Fruit fly (Drosophila melanogaster) whole organism, embryonic: ENCODE results near the gene Acp29AB.

ENCODE experiments used
- Adf1 ChIP-seq: fragments of 200-800 bp; sonication (Bioruptor generic); IDR thresholded peaks from 2 replicates; pipeline ENCODE4 v1.3.6; 2022; ENCODE audit warnings: missing biosample characterization, missing genetic modification characterization
- Antp ChIP-seq: fragments of 200-800 bp; sonication (Bioruptor generic); optimal IDR thresholded peaks from 3 replicates; lab custom pipeline; 2016; ENCODE audit warnings: missing biosample characterization, missing genetic modification characterization
- Atf3 ChIP-seq: fragments of 200-800 bp; sonication (Bioruptor generic); optimal IDR thresholded peaks from 3 replicates; lab custom pipeline; 2016; ENCODE audit warnings: missing biosample characterization, missing genetic modification characterization
- Bdp1 ChIP-seq: fragments of 200-800 bp; sonication (Bioruptor generic); optimal IDR thresholded peaks from 3 replicates; lab custom pipeline; 2016; ENCODE audit warnings: missing biosample characterization, missing genetic modification characterization
- BtbVII ChIP-seq: fragments of 200-800 bp; sonication (Bioruptor generic); optimal IDR thresholded peaks from 3 replicates; lab custom pipeline; 2017; ENCODE audit warnings: missing biosample characterization, mild to moderate bottlenecking, missing genetic modification characterization
- CG10274 ChIP-seq: fragments of 200-800 bp; sonication (Bioruptor generic); optimal IDR thresholded peaks from 3 replicates; lab custom pipeline; 2017; ENCODE audit warnings: missing biosample characterization, mild to moderate bottlenecking, missing genetic modification characterization
- CG11085 ChIP-seq: fragments of 200-800 bp; sonication (Bioruptor generic); IDR thresholded peaks from 2 replicates; pipeline ENCODE4 v1.3.6; 2022; ENCODE audit warnings: missing biosample characterization, missing genetic modification characterization
- CG12659 ChIP-seq: fragments of 200-800 bp; sonication (Bioruptor generic); optimal IDR thresholded peaks from 3 replicates; lab custom pipeline; 2017; ENCODE audit warnings: mild to moderate bottlenecking, missing biosample characterization, missing genetic modification reagents, missing genetic modification characterization
- CG13424 ChIP-seq: fragments of 200-800 bp; sonication (Bioruptor generic); optimal IDR thresholded peaks from 2 replicates; lab custom pipeline; 2019; ENCODE audit warnings: missing biosample characterization, mild to moderate bottlenecking, missing genetic modification characterization, moderate library complexity
- CG13894 ChIP-seq: fragments of 200-800 bp; sonication (Bioruptor generic); optimal IDR thresholded peaks from 3 replicates; lab custom pipeline; 2018; ENCODE audit warnings: missing biosample characterization, mild to moderate bottlenecking, missing genetic modification characterization, moderate library complexity
- CG15269 ChIP-seq: fragments of 200-800 bp; sonication (Bioruptor generic); optimal IDR thresholded peaks from 2 replicates; lab custom pipeline; 2018; ENCODE audit warnings: missing biosample characterization, mild to moderate bottlenecking, missing genetic modification characterization, moderate library complexity
- CG17361 ChIP-seq: fragments of 200-800 bp; sonication (Bioruptor generic); IDR thresholded peaks from 3 replicates; pipeline ENCODE4 v1.3.6; 2022; ENCODE audit warnings: missing biosample characterization, missing genetic modification characterization
- CG18476 ChIP-seq: fragments of 200-800 bp; sonication (Bioruptor generic); optimal IDR thresholded peaks from 2 replicates; lab custom pipeline; 2016; ENCODE audit warnings: missing biosample characterization, mild to moderate bottlenecking, missing genetic modification characterization
- CG2120 ChIP-seq: fragments of 200-800 bp; sonication (Bioruptor generic); optimal IDR thresholded peaks from 3 replicates; lab custom pipeline; 2016; ENCODE audit warnings: missing biosample characterization, missing genetic modification characterization
- CG2889 ChIP-seq: fragments of 200-800 bp; sonication (Bioruptor generic); IDR thresholded peaks from 3 replicates; pipeline ENCODE4 v1.3.6; 2022; ENCODE audit warnings: missing biosample characterization, missing genetic modification characterization
- CG3065 ChIP-seq: fragments of 200-800 bp; sonication (Bioruptor generic); optimal IDR thresholded peaks from 2 replicates; lab custom pipeline; 2016; ENCODE audit warnings: missing biosample characterization, missing genetic modification characterization
- CG32772 ChIP-seq: fragments of 200-800 bp; sonication (Bioruptor generic); IDR thresholded peaks from 2 replicates; pipeline ENCODE4 v1.3.6; 2022; ENCODE audit warnings: missing biosample characterization, missing genetic modification characterization
- CG3281 ChIP-seq: fragments of 200-800 bp; sonication (Bioruptor generic); optimal IDR thresholded peaks from 3 replicates; lab custom pipeline; 2017; ENCODE audit warnings: missing biosample characterization, mild to moderate bottlenecking, missing genetic modification characterization
- CG34224 ChIP-seq: fragments of 200-800 bp; sonication (Bioruptor generic); IDR thresholded peaks from 3 replicates; pipeline ENCODE4 v1.3.6; 2022; ENCODE audit warnings: missing biosample characterization, missing genetic modification characterization; ENCODE audit not compliant: partially characterized antibody
- CG5245 ChIP-seq: fragments of 200-800 bp; sonication (Bioruptor generic); optimal IDR thresholded peaks from 3 replicates; lab custom pipeline; 2016; ENCODE audit warnings: missing biosample characterization, missing genetic modification characterization
- CG6689 ChIP-seq: fragments of 200-800 bp; sonication (Bioruptor generic); IDR thresholded peaks from 2 replicates; pipeline ENCODE4 v1.3.6; 2022; ENCODE audit warnings: missing biosample characterization, missing genetic modification characterization
- CG6854 ChIP-seq: fragments of 200-800 bp; sonication (Bioruptor generic); optimal IDR thresholded peaks from 3 replicates; lab custom pipeline; 2017; ENCODE audit warnings: missing biosample characterization, mild to moderate bottlenecking, missing genetic modification characterization
- CG7271 ChIP-seq: fragments of 200-800 bp; sonication (Bioruptor generic); optimal IDR thresholded peaks from 2 replicates; lab custom pipeline; 2018; ENCODE audit warnings: missing biosample characterization, mild to moderate bottlenecking, missing genetic modification characterization, moderate library complexity
- CG7928 ChIP-seq: fragments of 200-800 bp; sonication (Bioruptor generic); optimal IDR thresholded peaks from 2 replicates; lab custom pipeline; 2017; ENCODE audit warnings: missing biosample characterization, mild to moderate bottlenecking, missing genetic modification characterization
- CG9727 ChIP-seq: fragments of 200-800 bp; sonication (Bioruptor generic); optimal IDR thresholded peaks from 3 replicates; lab custom pipeline; 2017; ENCODE audit warnings: missing biosample characterization, mild to moderate bottlenecking, missing genetic modification characterization
- CoRest ChIP-seq: fragments of 200-800 bp; sonication (Bioruptor generic); optimal IDR thresholded peaks from 3 replicates; lab custom pipeline; 2018; ENCODE audit warnings: missing biosample characterization, mild to moderate bottlenecking, missing genetic modification characterization, moderate library complexity
- Dek ChIP-seq: fragments of 200-800 bp; sonication (Bioruptor generic); optimal IDR thresholded peaks from 3 replicates; lab custom pipeline; 2019; ENCODE audit warnings: missing biosample characterization, mild to moderate bottlenecking, missing genetic modification characterization, moderate library complexity
- Dip3 ChIP-seq: fragments of 200-800 bp; sonication (Bioruptor generic); optimal IDR thresholded peaks from 3 replicates; lab custom pipeline; 2016; ENCODE audit warnings: missing biosample characterization, missing genetic modification characterization
- Fer1 ChIP-seq: fragments of 200-800 bp; sonication (Bioruptor generic); optimal IDR thresholded peaks from 2 replicates; lab custom pipeline; 2017; ENCODE audit warnings: missing biosample characterization, mild to moderate bottlenecking, missing genetic modification characterization
- HHEX ChIP-seq: fragments of 200-800 bp; sonication (Bioruptor generic); optimal IDR thresholded peaks from 3 replicates; lab custom pipeline; 2017; ENCODE audit warnings: missing biosample characterization, mild to moderate bottlenecking, missing genetic modification characterization, missing genetic modification reagents
- HLH54F ChIP-seq: fragments of 200-800 bp; sonication (Bioruptor generic); optimal IDR thresholded peaks from 3 replicates; lab custom pipeline; 2016; ENCODE audit warnings: missing biosample characterization, missing genetic modification characterization
- Lpt ChIP-seq: fragments of >200 bp; optimal IDR thresholded peaks from 2 replicates; lab custom pipeline; 2018; ENCODE audit warnings: missing biosample characterization, missing genetic modification characterization
- Nf-YC ChIP-seq: fragments of 200-800 bp; optimal IDR thresholded peaks from 3 replicates; lab custom pipeline; 2019; ENCODE audit warnings: missing biosample characterization, mild to moderate bottlenecking, missing genetic modification characterization, moderate library complexity
- Sry-δ ChIP-seq: fragments of 200-800 bp; sonication (Bioruptor generic); optimal IDR thresholded peaks from 2 replicates; lab custom pipeline; 2016; ENCODE audit warnings: missing biosample characterization, missing genetic modification characterization
- TFAM ChIP-seq: fragments of 200-800 bp; sonication (Bioruptor generic); optimal IDR thresholded peaks from 2 replicates; lab custom pipeline; 2017; ENCODE audit warnings: missing biosample characterization, missing genetic modification characterization, inconsistent platforms
- caup ChIP-seq: fragments of 200-800 bp; sonication (Bioruptor generic); optimal IDR thresholded peaks from 3 replicates; lab custom pipeline; 2017; ENCODE audit warnings: missing biosample characterization, mild to moderate bottlenecking, missing genetic modification characterization, moderate library complexity; ENCODE audit not compliant: severe bottlenecking
- corto ChIP-seq: fragments of 200-800 bp; sonication (Bioruptor generic); optimal IDR thresholded peaks from 2 replicates; lab custom pipeline; 2016; ENCODE audit warnings: missing biosample characterization, mild to moderate bottlenecking, missing genetic modification characterization, moderate library complexity
- crol ChIP-seq: fragments of 200-800 bp; sonication (Bioruptor generic); IDR thresholded peaks from 2 replicates; pipeline ENCODE4 v1.3.6; 2022; ENCODE audit warnings: missing biosample characterization, missing genetic modification characterization
- da ChIP-seq: fragments of 200-800 bp; sonication (Bioruptor generic); optimal IDR thresholded peaks from 2 replicates; lab custom pipeline; 2016; ENCODE audit warnings: missing biosample characterization, missing genetic modification characterization
- dm ChIP-seq: fragments of 200-800 bp; sonication (Bioruptor generic); optimal IDR thresholded peaks from 3 replicates; lab custom pipeline; 2016; ENCODE audit warnings: missing biosample characterization, missing genetic modification characterization
- exex ChIP-seq: fragments of 200-800 bp; sonication (Bioruptor generic); optimal IDR thresholded peaks from 4 replicates; lab custom pipeline; 2018; ENCODE audit warnings: missing biosample characterization, mild to moderate bottlenecking, missing genetic modification characterization, moderate library complexity
- gsb ChIP-seq: fragments of 200-800 bp; sonication (Bioruptor generic); IDR thresholded peaks from 2 replicates; pipeline ENCODE4 v1.3.6; 2022; ENCODE audit warnings: missing biosample characterization, missing genetic modification characterization
- her ChIP-seq: fragments of 200-800 bp; sonication (Bioruptor generic); optimal IDR thresholded peaks from 2 replicates; lab custom pipeline; 2016; ENCODE audit warnings: missing biosample characterization, missing genetic modification characterization
- nau ChIP-seq: fragments of 200-800 bp; sonication (Bioruptor generic); optimal IDR thresholded peaks from 3 replicates; lab custom pipeline; 2017; ENCODE audit warnings: missing biosample characterization, mild to moderate bottlenecking, missing genetic modification characterization, missing genetic modification reagents
- pfk ChIP-seq: fragments of 200-800 bp; sonication (Bioruptor generic); optimal IDR thresholded peaks from 2 replicates; lab custom pipeline; 2018; ENCODE audit warnings: missing biosample characterization, mild to moderate bottlenecking, missing genetic modification characterization, moderate library complexity
- ro ChIP-seq: fragments of 200-800 bp; sonication (Bioruptor generic); IDR thresholded peaks from 2 replicates; pipeline ENCODE4 v1.3.6; 2022; ENCODE audit warnings: missing biosample characterization, missing genetic modification characterization
- sd ChIP-seq: fragments of 200-800 bp; sonication (Bioruptor generic); optimal IDR thresholded peaks from 3 replicates; lab custom pipeline; 2018; ENCODE audit warnings: missing biosample characterization, mild to moderate bottlenecking, missing genetic modification characterization, moderate library complexity
- seq ChIP-seq: fragments of 200-800 bp; sonication (Bioruptor generic); IDR thresholded peaks from 2 replicates; pipeline ENCODE4 v1.3.6; 2022; ENCODE audit warnings: missing biosample characterization, missing genetic modification characterization
- sr ChIP-seq: fragments of 200-800 bp; sonication (Bioruptor generic); IDR thresholded peaks from 3 replicates; pipeline ENCODE4 v1.3.6; 2022; ENCODE audit warnings: missing biosample characterization, missing genetic modification characterization
- unc-4 ChIP-seq: fragments of 200-800 bp; sonication (Bioruptor generic); IDR thresholded peaks from 2 replicates; pipeline ENCODE4 v1.3.6; 2022; ENCODE audit warnings: missing biosample characterization, missing genetic modification characterization; ENCODE audit not compliant: partially characterized antibody

Acp29AB gene

dm6 chr2L:8361204-8361952 lies 31.6 kb downstream of the Acp29AB start (continued):
- peak; percentile 39 for TF ChIP-seq CG3281
- TF ChIP-seq sd (tag; lab: Kevin White, UChicago) = no peak
- TF ChIP-seq Nf-YC = no peak
- TF ChIP-seq CG10274 (GFP tag; lab: Kevin White, UChicago) = no peak
- TF ChIP-seq CG13424 = peak; percentile 16
- TF ChIP-seq BtbVII (GFP tag; lab: Kevin White, UChicago) = no peak
- no peak for TF ChIP-seq CG32772 (GFP tag; lab: Robert Waterston, UW)
- TF ChIP-seq CG6854 (GFP tag; lab: Kevin White, UChicago) = no peak
- no peak for TF ChIP-seq dm
- no peak for TF ChIP-seq Bdp1 (GFP tag; lab: Kevin White, UChicago)
- no peak for TF ChIP-seq unc-4 (GFP tag; lab: Robert Waterston, UW)
- TF ChIP-seq CG7271 (tag; lab: Kevin White, UChicago) = no peak
- no peak for TF ChIP-seq Atf3
- peak; percentile 26 for TF ChIP-seq Dip3 (GFP tag; lab: Kevin White, UChicago)
- no peak for TF ChIP-seq CG7928 (GFP tag; lab: Kevin White, UChicago)
- peak; percentile 20 for TF ChIP-seq CG12659 (GFP tag; lab: Kevin White, UChicago)
- no peak for TF ChIP-seq CG2889
- TF ChIP-seq crol (GFP tag; lab: Robert Waterston, UW) = no peak
- no peak for TF ChIP-seq caup (GFP tag; lab: Kevin White, UChicago)
- peak; percentile 12 for TF ChIP-seq pfk
- peak; percentile 37 for TF ChIP-seq CoRest (tag; lab: Kevin White, UChicago)
- TF ChIP-seq Sry-δ (GFP tag; lab: Kevin White, UChicago) = no peak
- no peak for TF ChIP-seq HLH54F
- no peak for TF ChIP-seq gsb
- no peak for TF ChIP-seq ro (GFP tag; lab: Robert Waterston, UW)
- TF ChIP-seq sr (GFP tag; lab: Robert Waterston, UW) = no peak
- TF ChIP-seq CG5245 (GFP tag; lab: Kevin White, UChicago) = no peak
- TF ChIP-seq corto (GFP tag; lab: Kevin White, UChicago) = no peak
- TF ChIP-seq Lpt (GFP tag; lab: Kevin White, UChicago) = no peak
- no peak for TF ChIP-seq CG15269 (tag; lab: Kevin White, UChicago)
- no peak for TF ChIP-seq Fer1 (GFP tag; lab: Kevin White, UChicago)
- no peak for TF ChIP-seq Dek (tag; lab: Kevin White, UChicago)
- TF ChIP-seq nau = no peak
- TF ChIP-seq seq (GFP tag; lab: Robert Waterston, UW) = no peak
- no peak for TF ChIP-seq CG13894 (tag; lab: Kevin White, UChicago)
- no peak for TF ChIP-seq CG11085 (GFP tag; lab: Robert Waterston, UW)
- TF ChIP-seq CG34224 (GFP tag; lab: Robert Waterston, UW) = no peak
- peak; percentile 8 for TF ChIP-seq exex (tag; lab: Kevin White, UChicago)
- TF ChIP-seq her (GFP tag; lab: Kevin White, UChicago) = no peak
- TF ChIP-seq da = no peak
- TF ChIP-seq CG6689 (GFP tag; lab: Robert Waterston, UW) = no peak
- TF ChIP-seq Antp = no peak
- peak; percentile 50 for TF ChIP-seq CG2120 (GFP tag; lab: Kevin White, UChicago)
- peak; percentile 35; the same call in 2 of the 3 replicates for TF ChIP-seq CG17361 (GFP tag; lab: Robert Waterston, UW)
- TF ChIP-seq CG3065 (GFP tag; lab: Kevin White, UChicago) = no peak
- no peak for TF ChIP-seq Adf1 (GFP tag; lab: Robert Waterston, UW)
- no peak for TF ChIP-seq TFAM (GFP tag; lab: Kevin White, UChicago)
- TF ChIP-seq CG9727 (GFP tag; lab: Kevin White, UChicago) = peak; percentile 45
- TF ChIP-seq HHEX (GFP tag; lab: Kevin White, UChicago) = no peak
- TF ChIP-seq CG18476 (GFP tag; lab: Kevin White, UChicago) = no peak
